Fruit fly (Drosophila melanogaster): Measurements from ENCODE around the gene LysX.

LysX gene

DNA sequence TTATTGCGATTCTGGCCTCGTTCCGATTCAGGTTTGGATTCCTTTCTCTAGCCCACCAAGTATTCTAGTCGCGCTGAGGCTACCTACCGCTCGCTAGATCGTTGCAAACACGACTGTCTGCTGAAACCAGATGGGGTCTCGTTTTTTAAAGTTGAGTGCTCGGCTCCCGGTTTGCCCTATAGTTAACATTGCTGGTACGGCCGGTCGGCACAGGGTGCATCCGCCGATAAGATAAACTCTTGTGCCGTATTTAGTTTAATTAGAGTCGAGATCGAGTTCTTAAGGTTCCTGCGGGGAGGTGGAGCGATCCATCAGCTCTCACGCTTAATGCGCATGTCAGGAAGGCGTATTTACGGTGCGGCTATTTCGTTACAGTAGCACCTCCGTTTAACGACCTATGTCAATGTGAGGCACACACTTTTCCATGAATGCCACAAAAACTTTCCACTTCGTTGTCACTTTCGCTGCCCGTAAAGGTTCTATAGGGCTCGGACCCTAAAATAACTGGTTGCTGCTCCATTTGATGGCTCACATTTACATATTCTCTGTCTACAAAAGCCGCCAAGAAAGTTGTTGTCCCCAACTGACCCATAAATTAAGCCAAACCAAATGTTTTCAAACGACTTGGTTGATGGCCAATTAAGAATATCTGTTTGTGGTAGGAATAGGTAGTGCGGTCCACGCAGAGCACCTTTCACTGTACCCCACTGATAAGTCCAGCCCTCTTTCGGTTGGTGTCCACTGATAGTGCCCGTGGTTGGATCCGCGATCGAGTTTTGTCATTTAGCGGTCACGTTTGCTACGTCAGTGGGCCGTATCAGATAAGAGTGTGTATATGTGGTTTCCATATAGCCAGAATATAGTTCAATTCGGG is 9.8 kb upstream of the LysX start, which contains the start of gene CG9119 (continued):
- peak in 1 of 2 experiments; percentile 57 for TF ChIP-seq bsh (GFP tag; optimal IDR thresholded peaks at IDR 0.05)
- TF ChIP-seq Hmr (GFP tag; optimal IDR thresholded peaks at IDR 0.05) = peak; percentile 78
- peak; percentile 64 for TF ChIP-seq CG12391 (tag; optimal IDR thresholded peaks at IDR 0.05)
- no peak for TF ChIP-seq tll (GFP tag; optimal IDR thresholded peaks at IDR 0.05)
- TF ChIP-seq CG14441 (GFP tag; IDR thresholded peaks at IDR 0.05) = peak; percentile 51
- TF ChIP-seq gem (tag; optimal IDR thresholded peaks at IDR 0.05) = peak; percentile 74
- peak; percentile 19 for TF ChIP-seq CG8281 (tag; optimal IDR thresholded peaks at IDR 0.05)
- TF ChIP-seq pum (GFP tag; optimal IDR thresholded peaks at IDR 0.05) = peak; percentile 51
- no peak for TF ChIP-seq CG4360 (GFP tag; IDR thresholded peaks at IDR 0.05)
- TF ChIP-seq H15 (GFP tag; IDR thresholded peaks at IDR 0.05) = 0 out of 3 replicates have a peak, but pooled peaks have one; percentile 12
- TF ChIP-seq lilli (GFP tag; optimal IDR thresholded peaks at IDR 0.05) = peak; percentile 72
- TF ChIP-seq Abd-B (GFP tag; optimal IDR thresholded peaks at IDR 0.05) = peak; percentile 54
- TF ChIP-seq CG10431 (GFP tag; optimal IDR thresholded peaks at IDR 0.05) = peak; percentile 35
- TF ChIP-seq CG1832 (GFP tag; optimal IDR thresholded peaks at IDR 0.05) = no peak
- TF ChIP-seq CG17361 (GFP tag; IDR thresholded peaks at IDR 0.05) = peak; percentile 82
- peak; percentile 57 for TF ChIP-seq NfI (GFP tag; optimal IDR thresholded peaks at IDR 0.05)
- TF ChIP-seq bigmax (GFP tag; optimal IDR thresholded peaks at IDR 0.05) = no peak
- no peak for TF ChIP-seq hkb (optimal IDR thresholded peaks at IDR 0.05)
- peak; percentile 59; the same call in 1 of the 2 replicates for TF ChIP-seq hkb (GFP tag; IDR thresholded peaks at IDR 0.05)
- no peak for TF ChIP-seq tna (GFP tag; IDR thresholded peaks at IDR 0.05; ENCODE audit: partially characterized antibody)
- peak; percentile 32; the same call in 1 of the 2 replicates for TF ChIP-seq Taf1 (GFP tag; IDR thresholded peaks at IDR 0.05)
- peak; percentile 61 to 67 for TF ChIP-seq dpn (GFP tag; optimal IDR thresholded peaks at IDR 0.05)
- peak; percentile 47 for TF ChIP-seq sqz (GFP tag; optimal IDR thresholded peaks at IDR 0.05)
- no peak for TF ChIP-seq Hr39 (optimal IDR thresholded peaks at IDR 0.05)
- TF ChIP-seq psq (GFP tag; optimal IDR thresholded peaks at IDR 0.05) = no peak
- no peak for TF ChIP-seq bowl (GFP tag; IDR thresholded peaks at IDR 0.05)
- peak; percentile 81 for TF ChIP-seq CG3281 (GFP tag; optimal IDR thresholded peaks at IDR 0.05)
- TF ChIP-seq CG7372 (GFP tag; IDR thresholded peaks at IDR 0.05) = 0 out of 2 replicates have a peak, but pooled peaks have one; percentile 26
- peak; percentile 56 for TF ChIP-seq D19A (tag; optimal IDR thresholded peaks at IDR 0.05)
- TF ChIP-seq hth (optimal IDR thresholded peaks at IDR 0.05) = no peak
- TF ChIP-seq CG10267 (tag; optimal IDR thresholded peaks at IDR 0.05) = peak; percentile 25
- no peak for TF ChIP-seq Rx (GFP tag; IDR thresholded peaks at IDR 0.05)
- TF ChIP-seq scrt (GFP tag; optimal IDR thresholded peaks at IDR 0.05) = peak; percentile 53
- peak; percentile 65 for TF ChIP-seq CG13424 (tag; optimal IDR thresholded peaks at IDR 0.05)
- TF ChIP-seq Neu2 (GFP tag; optimal IDR thresholded peaks at IDR 0.05; ENCODE audit: borderline replicate concordance) = no peak
- TF ChIP-seq seq (GFP tag; IDR thresholded peaks at IDR 0.05) = peak; percentile 44; the same call in 1 of the 2 replicates
- TF ChIP-seq CG15269 (tag; optimal IDR thresholded peaks at IDR 0.05) = peak; percentile 75
- peak; percentile 36; the same call in 1 of the 3 replicates for TF ChIP-seq zfh1 (GFP tag; IDR thresholded peaks at IDR 0.05)
- peak; percentile 52 for TF ChIP-seq CG4328 (GFP tag; optimal IDR thresholded peaks at IDR 0.05)
- TF ChIP-seq Atf-2 (GFP tag; optimal IDR thresholded peaks at IDR 0.05) = peak; percentile 54
- peak; percentile 64 for TF ChIP-seq fu2 (GFP tag; optimal IDR thresholded peaks at IDR 0.05)
- no peak for TF ChIP-seq prd (optimal IDR thresholded peaks at IDR 0.05)
- peak; percentile 70; the same call in 2 of the 3 replicates for TF ChIP-seq prd (GFP tag; IDR thresholded peaks at IDR 0.05)
- TF ChIP-seq ase (GFP tag; IDR thresholded peaks at IDR 0.05) = 0 out of 3 replicates have a peak, but pooled peaks have one; percentile 11
- peak; percentile 11 for TF ChIP-seq Asciz (GFP tag; optimal IDR thresholded peaks at IDR 0.05)
- peak; percentile 59 for TF ChIP-seq nerfin-1 (tag; optimal IDR thresholded peaks at IDR 0.05)
- no peak for TF ChIP-seq HmgD (GFP tag; optimal IDR thresholded peaks at IDR 0.05)
- TF ChIP-seq grn (GFP tag; optimal IDR thresholded peaks at IDR 0.05) = peak; percentile 58
- peak; percentile 89 for TF ChIP-seq abd-A (tag; optimal IDR thresholded peaks at IDR 0.05)
